Worm (Caenorhabditis elegans) whole organism, L4 larva: ENCODE data around the gene F10D2.8.

ENCODE experiments used
- F10B5.3 ChIP-seq: sonication (generic microtip); optimal IDR thresholded peaks from 2 replicates; lab custom pipeline; 2016; ENCODE audit warnings: mild to moderate bottlenecking, missing genetic modification characterization, missing compliant biosample characterization
- F44E2.7 ChIP-seq: fragments of 200-800 bp; sonication (Bioruptor generic); IDR thresholded peaks from 2 replicates; pipeline ENCODE4 v2.1.2; 2022; ENCODE audit warnings: missing genetic modification characterization, missing compliant biosample characterization
- F49E8.2 ChIP-seq: sonication (generic microtip); optimal IDR thresholded peaks from 2 replicates; lab custom pipeline; 2016; ENCODE audit warnings: missing compliant biosample characterization, mild to moderate bottlenecking, missing genetic modification characterization, borderline replicate concordance
- Y105C5A.15 ChIP-seq: fragments of 200-800 bp; sonication (Bioruptor generic); IDR thresholded peaks from 2 replicates; pipeline ENCODE4 v1.3.6; 2022; ENCODE audit warnings: missing genetic modification characterization, missing compliant biosample characterization
- Y48G9A.11 ChIP-seq: fragments of 200-800 bp; sonication (Bioruptor generic); IDR thresholded peaks from 2 replicates; pipeline ENCODE4 v1.3.6; 2022; ENCODE audit warnings: missing genetic modification reagents, missing genetic modification characterization, missing compliant biosample characterization
- Y5F2A.4 ChIP-seq: fragments of 200-800 bp; sonication (Bioruptor generic); optimal IDR thresholded peaks from 2 replicates; lab custom pipeline; 2018; ENCODE audit warnings: mild to moderate bottlenecking, missing genetic modification characterization, missing compliant biosample characterization
- ZK337.2 ChIP-seq: fragments of 200-800 bp; sonication (Bioruptor generic); IDR thresholded peaks from 2 replicates; pipeline ENCODE4 v1.3.6; 2022; ENCODE audit warnings: missing genetic modification reagents, missing genetic modification characterization, missing compliant biosample characterization
- ZK546.5 ChIP-seq, 2 experiments: sonication (generic microtip); optimal IDR thresholded peaks; 2 replicates each; lab custom pipeline; 2017; ENCODE audit warnings: missing biosample characterization in 2 of 2, missing genetic modification characterization in 2 of 2
- aha-1 ChIP-seq: fragments of 150-350 bp; peaks from one replicate; lab custom pipeline; 2014; ENCODE audit warnings: missing biosample characterization, missing genetic modification characterization
- aly-2 ChIP-seq: sonication (generic microtip); optimal IDR thresholded peaks from 2 replicates; lab custom pipeline; 2018; ENCODE audit warnings: missing biosample characterization, missing genetic modification characterization
- ama-1 ChIP-seq: fragments of 150-350 bp; optimal IDR thresholded peaks from 2 replicates; lab custom pipeline; 2014; ENCODE audit warnings: inconsistent platforms, mixed read lengths
- ceh-32 ChIP-seq: sonication (generic microtip); optimal IDR thresholded peaks from 2 replicates; lab custom pipeline; 2016; ENCODE audit warnings: mild to moderate bottlenecking, missing genetic modification characterization, missing compliant biosample characterization; ENCODE audit not compliant: poor library complexity
- ceh-44 ChIP-seq: fragments of 200-800 bp; sonication (Bioruptor generic); IDR thresholded peaks from 2 replicates; pipeline ENCODE4 v1.3.6; 2022; ENCODE audit warnings: missing genetic modification reagents, missing genetic modification characterization, missing compliant biosample characterization
- ctbp-1 ChIP-seq: fragments of 200-800 bp; sonication (Bioruptor generic); IDR thresholded peaks from 2 replicates; pipeline ENCODE4 v1.3.6; 2022; ENCODE audit warnings: missing genetic modification reagents, missing genetic modification characterization, missing compliant biosample characterization
- daf-16 ChIP-seq, 3 experiments: sonication (generic microtip); optimal IDR thresholded peaks; 2 replicates each; lab custom pipeline; 2016 to 2017; ENCODE audit warnings: missing genetic modification characterization in 3 of 3, missing genetic modification reagents in 3 of 3, mild to moderate bottlenecking in 2 of 3, missing compliant biosample characterization in 2 of 3, missing biosample characterization in 1 of 3, moderate library complexity in 1 of 3
- daf-19 ChIP-seq: fragments of 200-800 bp; sonication (Bioruptor generic); conservative IDR thresholded peaks from 2 replicates; pipeline ENCODE4 v1.3.6; 2022; ENCODE audit warnings: missing genetic modification characterization, missing compliant biosample characterization
- daf-8 ChIP-seq: fragments of 200-800 bp; sonication (Bioruptor generic); IDR thresholded peaks from 2 replicates; pipeline ENCODE4 v1.3.6; 2022; ENCODE audit warnings: missing genetic modification characterization, missing compliant biosample characterization
- dmd-6 ChIP-seq: fragments of 200-800 bp; sonication (Bioruptor generic); IDR thresholded peaks from 2 replicates; pipeline ENCODE4 v1.3.6; 2022; ENCODE audit warnings: missing genetic modification reagents, missing genetic modification characterization, missing compliant biosample characterization
- dmd-9 ChIP-seq: fragments of 200-800 bp; sonication (Bioruptor generic); IDR thresholded peaks from 2 replicates; pipeline ENCODE4 v1.3.6; 2022; ENCODE audit warnings: missing genetic modification reagents, missing genetic modification characterization, missing compliant biosample characterization
- egl-27 ChIP-seq: sonication (generic microtip); optimal IDR thresholded peaks from 3 replicates; lab custom pipeline; 2017; ENCODE audit warnings: missing biosample characterization, missing genetic modification reagents, missing genetic modification characterization
- hlh-11 ChIP-seq: fragments of 200-800 bp; sonication (Bioruptor generic); optimal IDR thresholded peaks from 2 replicates; lab custom pipeline; 2018; ENCODE audit warnings: mild to moderate bottlenecking, missing genetic modification characterization, missing compliant biosample characterization
- hmg-1.1 ChIP-seq: fragments of 200-800 bp; sonication (Bioruptor generic); IDR thresholded peaks from 2 replicates; pipeline ENCODE4 v1.3.6; 2022; ENCODE audit warnings: missing genetic modification reagents, missing genetic modification characterization, missing compliant biosample characterization
- lim-7 ChIP-seq: fragments of 200-800 bp; sonication (Bioruptor generic); IDR thresholded peaks from 2 replicates; pipeline ENCODE4 v1.3.6; 2022; ENCODE audit warnings: missing genetic modification characterization, missing compliant biosample characterization
- lin-15B ChIP-seq: fragments of 150-350 bp; sonication (generic microtip); optimal IDR thresholded peaks from 3 replicates; lab custom pipeline; 2014; ENCODE audit warnings: missing biosample characterization, missing genetic modification characterization
- lin-29 ChIP-seq: fragments of 200-800 bp; sonication (Bioruptor generic); IDR thresholded peaks from 2 replicates; pipeline ENCODE4 v1.3.6; 2022; ENCODE audit warnings: missing genetic modification reagents, missing genetic modification characterization, missing compliant biosample characterization
- lir-3 ChIP-seq: sonication (generic microtip); optimal IDR thresholded peaks from 2 replicates; lab custom pipeline; 2016; ENCODE audit warnings: mild to moderate bottlenecking, missing genetic modification characterization, missing compliant biosample characterization
- madf-9 ChIP-seq: fragments of 200-800 bp; sonication (Bioruptor generic); conservative IDR thresholded peaks from 2 replicates; pipeline ENCODE4 v1.3.6; 2022; ENCODE audit warnings: missing genetic modification reagents, missing genetic modification characterization, missing compliant biosample characterization
- mdl-1 ChIP-seq, 2 experiments: fragments of 150-350 bp in 1 of 2; sonication (generic microtip) in 1 of 2; optimal IDR thresholded peaks; 2 replicates each; lab custom pipeline; 2014 to 2017; ENCODE audit warnings: missing biosample characterization in 2 of 2, missing genetic modification characterization in 2 of 2
- mep-1 ChIP-seq: fragments of 150-350 bp; sonication (generic microtip); optimal IDR thresholded peaks from 3 replicates; lab custom pipeline; 2014; ENCODE audit warnings: missing biosample characterization, missing genetic modification characterization
- mxl-2 ChIP-seq: fragments of 200-800 bp; sonication (Bioruptor generic); conservative IDR thresholded peaks from 2 replicates; pipeline ENCODE4 v1.3.6; 2022; ENCODE audit warnings: missing genetic modification reagents, missing genetic modification characterization, missing compliant biosample characterization
- mxl-3 ChIP-seq: fragments of 200-800 bp; sonication (Bioruptor generic); optimal IDR thresholded peaks from 2 replicates; lab custom pipeline; 2018; ENCODE audit warnings: mild to moderate bottlenecking, missing genetic modification characterization, missing compliant biosample characterization
- nhr-102 ChIP-seq: sonication (generic microtip); optimal IDR thresholded peaks from 2 replicates; lab custom pipeline; 2016; ENCODE audit warnings: mild to moderate bottlenecking, missing genetic modification characterization, moderate library complexity, missing compliant biosample characterization
- nhr-11 ChIP-seq: fragments of 150-350 bp; optimal IDR thresholded peaks from 2 replicates; lab custom pipeline; 2014; ENCODE audit warnings: missing biosample characterization, missing genetic modification characterization
- nhr-111 ChIP-seq: fragments of 200-800 bp; sonication (Bioruptor generic); optimal IDR thresholded peaks from 2 replicates; lab custom pipeline; 2018; ENCODE audit warnings: mild to moderate bottlenecking, missing genetic modification characterization, missing compliant biosample characterization
- nhr-237 ChIP-seq: sonication (generic microtip); optimal IDR thresholded peaks from 2 replicates; lab custom pipeline; 2017; ENCODE audit warnings: missing biosample characterization, missing genetic modification characterization
- nhr-42 ChIP-seq: fragments of 200-800 bp; sonication (Bioruptor generic); IDR thresholded peaks from 2 replicates; pipeline ENCODE4 v1.3.6; 2022; ENCODE audit warnings: missing genetic modification characterization, missing compliant biosample characterization
- nhr-48 ChIP-seq: sonication (generic microtip); optimal IDR thresholded peaks from 2 replicates; lab custom pipeline; 2016; ENCODE audit warnings: mild to moderate bottlenecking, missing genetic modification characterization, missing compliant biosample characterization
- nhr-76 ChIP-seq: fragments of 150-350 bp; optimal IDR thresholded peaks from 2 replicates; lab custom pipeline; 2014; ENCODE audit warnings: missing biosample characterization, missing genetic modification characterization
- snpc-1.2 ChIP-seq: fragments of 200-800 bp; sonication (Bioruptor generic); IDR thresholded peaks from 2 replicates; pipeline ENCODE4 v1.3.6; 2022; ENCODE audit warnings: missing genetic modification reagents, missing genetic modification characterization, missing compliant biosample characterization
- snpc-4 ChIP-seq: fragments of 150-350 bp; optimal IDR thresholded peaks from 2 replicates; lab custom pipeline; 2014; ENCODE audit warnings: missing biosample characterization, missing genetic modification characterization
- spr-1 ChIP-seq: sonication (generic microtip); optimal IDR thresholded peaks from 2 replicates; lab custom pipeline; 2016; ENCODE audit warnings: mild to moderate bottlenecking, missing genetic modification characterization, missing compliant biosample characterization
- unc-62 ChIP-seq, 3 experiments: fragments of 150-350 bp in 1 of 3; sonication (generic microtip); optimal IDR thresholded peaks in 2 of 3; peaks in 1 of 3; 1 replicate in 1 of 3; 2 replicates in 2 of 3; lab custom pipeline; 2014 to 2017; ENCODE audit warnings: missing biosample characterization in 3 of 3, missing genetic modification characterization in 3 of 3, missing genetic modification reagents in 3 of 3, missing genotype in 1 of 3
- zag-1 ChIP-seq: fragments of 150-350 bp; optimal IDR thresholded peaks from 2 replicates; lab custom pipeline; 2014; ENCODE audit warnings: missing biosample characterization, missing genetic modification characterization
- zfp-3 ChIP-seq: fragments of 200-800 bp; sonication (Bioruptor generic); conservative IDR thresholded peaks from 2 replicates; pipeline ENCODE4 v1.3.6; 2022; ENCODE audit warnings: missing genetic modification reagents, missing genetic modification characterization, missing compliant biosample characterization
- zip-2 ChIP-seq: fragments of 150-350 bp; optimal IDR thresholded peaks from 2 replicates; lab custom pipeline; 2014; ENCODE audit warnings: missing biosample characterization, missing genetic modification characterization
- ztf-11 ChIP-seq: fragments of 150-350 bp; optimal IDR thresholded peaks from 2 replicates; lab custom pipeline; 2014; ENCODE audit warnings: missing biosample characterization, missing genetic modification characterization

F10D2.8 gene

ce11 chrV:7129460-7129859, 21.1 kb downstream of the F10D2.8 start, which contains the start of gene T01C4.8:
T01C4.8 (minus strand) TSS chrV:7129560.
- TF ChIP-seq mxl-3 (GFP tag; lab: Kevin White, UChicago) (no peak), dmd-6 (GFP tag; lab: Robert Waterston, UW) (no peak), nhr-11 (tag; lab: Kevin White, UChicago) (no peak), ceh-44 (GFP tag; lab: Robert Waterston, UW) (no peak), daf-16 (GFP tag; optimal IDR thresholded peaks at IDR 0.05; lab: Kevin White, UChicago) (no peak), daf-16 (tag; optimal IDR thresholded peaks at IDR 0.05; lab: Kevin White, UChicago) (no peak), ceh-32 (tag; lab: Kevin White, UChicago) (no peak), aly-2 (no peak), ctbp-1 (GFP tag; lab: Robert Waterston, UW) (no peak), Y5F2A.4 (no peak), hlh-11 (tag; lab: Kevin White, UChicago) (no peak), lin-15B (tag; lab: Kevin White, UChicago) (no peak), ztf-11 (tag; lab: Kevin White, UChicago) (no peak), ama-1 (lab: Kevin White, UChicago) (no peak), F44E2.7 (no peak), nhr-237 (no peak), snpc-1.2 (GFP tag; lab: Robert Waterston, UW) (no peak), lin-29 (GFP tag; lab: Robert Waterston, UW) (no peak), ZK337.2 (GFP tag; lab: Robert Waterston, UW) (no peak), mep-1 (tag; lab: Kevin White, UChicago) (no peak)

- TF ChIP-seq nhr-102 (tag; lab: Kevin White, UChicago) (no peak), zag-1 (tag; lab: Kevin White, UChicago) (no peak), unc-62 (GFP tag; optimal IDR thresholded peaks at IDR 0.05 in 1 of 2; lab: Kevin White, UChicago) (peak in 1 of 2 experiments; percentile 96), unc-62 (tag; optimal IDR thresholded peaks at IDR 0.05; lab: Kevin White, UChicago) (no peak)
Measured at ce11 chrV:7123979-7124378, 26.5 kb downstream of the F10D2.8 start.

ce11 chrV:7123188-7123708, 27.3 kb downstream of the F10D2.8 start, which contains the start of gene lmd-5:
lmd-5 (plus strand) TSS chrV:7123658.
- TF ChIP-seq snpc-4: no peak
- TF ChIP-seq nhr-11 (tag; lab: Kevin White, UChicago): no peak
- no peak for TF ChIP-seq nhr-48 (tag; lab: Kevin White, UChicago)
- no peak for TF ChIP-seq lir-3
- peak in 1 of 2 experiments; percentile 67 for TF ChIP-seq unc-62 (GFP tag; optimal IDR thresholded peaks at IDR 0.05 in 1 of 2; lab: Kevin White, UChicago)
- TF ChIP-seq unc-62 (tag; optimal IDR thresholded peaks at IDR 0.05; lab: Kevin White, UChicago): no peak
- no peak for TF ChIP-seq Y105C5A.15
- TF ChIP-seq dmd-9 (GFP tag; lab: Robert Waterston, UW): no peak
- TF ChIP-seq hmg-1.1 (GFP tag; lab: Robert Waterston, UW): no peak
- no peak for TF ChIP-seq nhr-111
- no peak for TF ChIP-seq lim-7 (GFP tag; lab: Robert Waterston, UW)
- TF ChIP-seq zag-1 (tag; lab: Kevin White, UChicago): no peak
- peak; percentile 91 for TF ChIP-seq aha-1

ce11 chrV:7120168-7120567, 30.3 kb downstream of the F10D2.8 start, which contains the start of gene srx-34:
srx-34 (minus strand) TSS chrV:7120268.
- TF ChIP-seq egl-27 (tag; lab: Kevin White, UChicago): no peak
- no peak for TF ChIP-seq F49E8.2 (tag; lab: Kevin White, UChicago)
- TF ChIP-seq ZK546.5 (tag; optimal IDR thresholded peaks at IDR 0.05; lab: Kevin White, UChicago): no peak
- no peak for TF ChIP-seq mxl-2
- TF ChIP-seq nhr-76: no peak
- TF ChIP-seq spr-1 (tag; lab: Kevin White, UChicago): no peak
- TF ChIP-seq zfp-3 (GFP tag; lab: Robert Waterston, UW): no peak
- no peak for TF ChIP-seq ctbp-1 (GFP tag; lab: Robert Waterston, UW)
- TF ChIP-seq F10B5.3 (tag; lab: Kevin White, UChicago): no peak
- no peak for TF ChIP-seq zip-2
- no peak for TF ChIP-seq mdl-1 (tag; optimal IDR thresholded peaks at IDR 0.05; lab: Kevin White, UChicago)
- TF ChIP-seq lim-7 (GFP tag; lab: Robert Waterston, UW): no peak
- no peak for TF ChIP-seq madf-9
- TF ChIP-seq daf-8 (GFP tag; lab: Robert Waterston, UW): no peak
- TF ChIP-seq nhr-42 (GFP tag; lab: Robert Waterston, UW): no peak
- TF ChIP-seq hmg-1.1 (GFP tag; lab: Robert Waterston, UW): no peak
- no peak for TF ChIP-seq daf-19 (GFP tag; lab: Robert Waterston, UW)
- TF ChIP-seq Y48G9A.11 (GFP tag; lab: Robert Waterston, UW): no peak
- TF ChIP-seq, all 104 proteins: peak for 0
